Worm (Caenorhabditis elegans) whole organism, L4/young adult: ENCODE results near the gene C44C11.6.

ENCODE experiments used
- dao-5 ChIP-seq: sonication (generic microtip); optimal IDR thresholded peaks from 2 replicates; lab custom pipeline; 2016; ENCODE audit warnings: missing genotype, missing genetic modification characterization, moderate library complexity, missing compliant biosample characterization
- him-1 ChIP-seq: sonication (generic microtip); optimal IDR thresholded peaks from 2 replicates; lab custom pipeline; 2016; ENCODE audit warnings: missing genotype, missing genetic modification reagents, missing genetic modification characterization, missing compliant biosample characterization

DNA sequence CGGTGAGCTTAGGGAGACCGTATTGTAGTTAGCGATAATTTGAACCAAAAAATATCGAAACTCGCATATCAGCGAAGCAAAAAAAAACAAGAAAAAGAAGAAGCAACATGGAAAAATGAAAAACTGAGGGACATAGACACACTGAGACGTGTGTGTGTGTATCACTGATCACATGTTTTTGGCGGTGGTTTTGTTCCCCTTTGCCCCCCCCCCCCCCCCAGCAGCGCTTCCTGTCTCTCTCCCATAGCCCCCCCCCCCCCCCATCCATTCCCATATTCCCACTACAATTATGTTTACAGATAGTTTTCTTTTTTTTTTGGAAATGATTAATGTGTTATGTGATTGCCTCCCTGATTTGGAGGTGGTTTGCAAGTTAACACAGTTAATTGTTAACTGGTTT is 24.6 kb downstream of the C44C11.6 start:
- TF ChIP-seq him-1 (tag; lab: Kevin White, UChicago) (no peak), dao-5 (no peak)
